Worm (Caenorhabditis elegans): ENCODE results near the gene fem-3.

DNA sequence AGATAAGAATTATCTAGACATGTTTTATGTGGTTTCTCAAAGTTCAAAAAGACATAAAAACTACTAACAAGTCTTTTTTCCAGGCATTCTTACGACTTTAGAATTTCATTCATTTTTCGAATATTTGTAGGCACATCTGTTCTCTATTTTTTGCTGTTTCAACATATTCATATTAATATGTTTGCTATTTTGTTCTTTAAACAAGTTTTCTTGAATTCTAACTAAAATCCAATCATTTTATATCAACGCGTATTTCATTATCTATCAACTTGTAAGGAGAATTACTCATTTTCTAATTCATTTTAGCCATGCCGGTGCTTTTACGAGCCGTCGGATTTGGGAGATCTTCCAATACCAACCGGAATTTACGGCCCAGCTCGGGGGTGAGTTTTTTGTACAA is 22.7 kb upstream of the fem-3 start, which contains the start of gene twk-8:
- TF ChIP-seq cog-1 (tag; optimal IDR thresholded peaks at IDR 0.05) (no peak), klf-2 (GFP tag; conservative IDR thresholded peaks at IDR 0.05) (no peak), tab-1 (GFP tag; IDR thresholded peaks at IDR 0.05) (no peak), T22C8.4 (GFP tag; IDR thresholded peaks at IDR 0.05) (no peak), flt-1 (GFP tag; IDR thresholded peaks at IDR 0.05) (no peak), ztf-29 (GFP tag; IDR thresholded peaks at IDR 0.05) (no peak), ztf-23 (GFP tag; IDR thresholded peaks at IDR 0.05) (no peak)
